Fruit fly (Drosophila melanogaster): ENCODE measurements around the gene Raf.
A peak's percentile ranks its signal among the peaks of the same experiment; 100 is the strongest.

DNA sequence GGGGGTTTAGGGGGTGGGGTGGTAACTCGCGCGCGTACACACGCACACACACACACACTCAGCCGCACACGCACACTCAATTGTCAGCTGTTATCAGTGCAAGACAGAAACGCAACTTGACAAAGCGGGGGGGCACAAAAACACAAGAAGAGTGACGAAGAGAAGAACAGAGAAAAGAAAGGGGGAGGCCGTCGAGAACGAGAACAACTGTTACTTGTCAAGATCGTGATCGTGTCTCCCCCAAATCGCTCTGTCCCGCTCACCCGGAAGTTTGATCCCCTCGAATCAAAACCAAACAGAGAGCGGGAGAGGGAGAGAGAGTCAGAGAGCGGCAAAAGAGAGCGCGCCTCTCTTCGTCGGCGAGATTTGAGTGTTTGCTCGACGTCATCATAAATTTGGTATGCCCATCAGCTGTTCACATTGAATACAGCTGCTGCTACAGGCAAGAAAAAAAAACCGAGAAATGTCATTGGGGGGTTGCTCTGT lies 22.1 kb downstream of the Raf start:
- TF ChIP-seq spab (GFP tag; optimal IDR thresholded peaks at IDR 0.05), result no peak
- no peak for TF ChIP-seq achi (GFP tag; optimal IDR thresholded peaks at IDR 0.05)
- TF ChIP-seq fd59A (GFP tag; optimal IDR thresholded peaks at IDR 0.05), result no peak
- peak; percentile 16 for TF ChIP-seq CG16779 (tag; optimal IDR thresholded peaks at IDR 0.05)
- TF ChIP-seq Sox15 (GFP tag; optimal IDR thresholded peaks at IDR 0.05), result no peak
- no peak for TF ChIP-seq Ets21C (GFP tag; optimal IDR thresholded peaks at IDR 0.05)
- TF ChIP-seq CG6854 (GFP tag; optimal IDR thresholded peaks at IDR 0.05), result peak; percentile 91
- TF ChIP-seq salr (GFP tag; optimal IDR thresholded peaks at IDR 0.05), result no peak
- TF ChIP-seq CG11762 (GFP tag; optimal IDR thresholded peaks at IDR 0.05; ENCODE audit: insufficient read depth), result no peak
- no peak for TF ChIP-seq CG10669 (GFP tag; optimal IDR thresholded peaks at IDR 0.05)
- TF ChIP-seq dsx (GFP tag; optimal IDR thresholded peaks at IDR 0.05; ENCODE audit: poor library complexity, severe bottlenecking), result peak; percentile 47
